Worm (Caenorhabditis elegans) whole organism, L2 larva: ENCODE data around the gene ndub-8.

Source experiments
- F13H6.1 ChIP-seq: sonication (generic microtip); optimal IDR thresholded peaks from 2 replicates; lab custom pipeline; 2016; ENCODE audit warnings: missing genetic modification characterization, missing compliant biosample characterization
- ZK546.5 ChIP-seq: sonication (generic microtip); optimal IDR thresholded peaks from 2 replicates; lab custom pipeline; 2017; ENCODE audit warnings: missing biosample characterization, missing genetic modification characterization
- ceh-82 ChIP-seq: fragments of 150-350 bp; optimal IDR thresholded peaks from 2 replicates; lab custom pipeline; 2014; ENCODE audit warnings: missing biosample characterization, missing genetic modification characterization
- lsy-2 ChIP-seq, 2 experiments: fragments of 150-350 bp in 1 of 2; sonication (generic microtip) in 1 of 2; optimal IDR thresholded peaks; 2 replicates each; lab custom pipeline; 2014 to 2017; ENCODE audit warnings: missing biosample characterization in 2 of 2, missing genetic modification characterization in 2 of 2
- nhr-23 ChIP-seq: fragments of 150-350 bp; optimal IDR thresholded peaks from 2 replicates; lab custom pipeline; 2014; ENCODE audit warnings: missing biosample characterization, missing genetic modification reagents, missing genetic modification characterization
- nhr-77 ChIP-seq: fragments of 150-350 bp; optimal IDR thresholded peaks from 2 replicates; lab custom pipeline; 2014; ENCODE audit warnings: missing biosample characterization, missing genetic modification characterization
- skn-1 ChIP-seq: sonication (generic microtip); optimal IDR thresholded peaks from 2 replicates; lab custom pipeline; 2017; ENCODE audit warnings: missing biosample characterization, missing genetic modification characterization
- snpc-4 ChIP-seq: fragments of 150-350 bp; optimal IDR thresholded peaks from 2 replicates; lab custom pipeline; 2014; ENCODE audit warnings: missing biosample characterization, missing genetic modification characterization
- unc-39 ChIP-seq: fragments of 150-350 bp; optimal IDR thresholded peaks from 2 replicates; lab custom pipeline; 2014; ENCODE audit warnings: missing biosample characterization, missing genetic modification characterization
- ztf-11 ChIP-seq: sonication (generic microtip); optimal IDR thresholded peaks from 2 replicates; lab custom pipeline; 2017; ENCODE audit warnings: missing biosample characterization, missing genetic modification characterization
- ztf-4 ChIP-seq: fragments of 150-350 bp; optimal IDR thresholded peaks from 2 replicates; lab custom pipeline; 2014; ENCODE audit warnings: missing biosample characterization, missing genetic modification characterization

- no peak for TF ChIP-seq ZK546.5
- TF ChIP-seq unc-39, result no peak
- no peak for TF ChIP-seq nhr-23 (tag; lab: Kevin White, UChicago)
- TF ChIP-seq F13H6.1 (tag; lab: Kevin White, UChicago), result no peak
- no peak for TF ChIP-seq snpc-4 (tag; lab: Kevin White, UChicago)
- TF ChIP-seq lsy-2 (tag; optimal IDR thresholded peaks at IDR 0.05; lab: Kevin White, UChicago), result no peak
- TF ChIP-seq ceh-82 (tag; lab: Kevin White, UChicago), result no peak
- TF ChIP-seq ztf-11, result no peak
- no peak for TF ChIP-seq ztf-4 (tag; lab: Kevin White, UChicago)
- TF ChIP-seq skn-1 (tag; lab: Kevin White, UChicago), result no peak
- TF ChIP-seq nhr-77, result no peak
Measured at ce11 chrII:13852004-13852403, 20.7 kb upstream of the ndub-8 start, which contains the start of gene F08G2.8.
